Fruit fly (Drosophila melanogaster) whole organism, embryonic: ENCODE data around the gene CG31633.

Experiments
- ATbp ChIP-seq: fragments of 200-800 bp; sonication (Bioruptor generic); optimal IDR thresholded peaks from 2 replicates; lab custom pipeline; 2017; ENCODE audit warnings: missing biosample characterization, mild to moderate bottlenecking, missing genetic modification characterization, missing genetic modification reagents
- Blimp-1 ChIP-seq: fragments of 200-800 bp; sonication (Bioruptor generic); optimal IDR thresholded peaks from 3 replicates; lab custom pipeline; 2018; ENCODE audit warnings: missing biosample characterization, missing genetic modification characterization, mild to moderate bottlenecking, moderate library complexity, missing genetic modification reagents
- Bteb2 ChIP-seq: fragments of 200-800 bp; sonication (Bioruptor generic); optimal IDR thresholded peaks from 2 replicates; lab custom pipeline; 2016; ENCODE audit warnings: missing biosample characterization, missing genetic modification characterization
- CG10366 ChIP-seq: fragments of 200-800 bp; sonication (Bioruptor generic); IDR thresholded peaks from 2 replicates; pipeline ENCODE4 v1.3.6; 2022; ENCODE audit warnings: missing biosample characterization, missing genetic modification characterization
- CG11085 ChIP-seq: fragments of 200-800 bp; sonication (Bioruptor generic); IDR thresholded peaks from 2 replicates; pipeline ENCODE4 v1.3.6; 2022; ENCODE audit warnings: missing biosample characterization, missing genetic modification characterization
- CG13894 ChIP-seq: fragments of 200-800 bp; sonication (Bioruptor generic); optimal IDR thresholded peaks from 3 replicates; lab custom pipeline; 2018; ENCODE audit warnings: missing biosample characterization, mild to moderate bottlenecking, missing genetic modification characterization, moderate library complexity
- CG17328 ChIP-seq: fragments of 200-800 bp; sonication (Bioruptor generic); IDR thresholded peaks from 2 replicates; pipeline ENCODE4 v1.3.6; 2022; ENCODE audit warnings: missing biosample characterization, missing genetic modification characterization
- CG30020 ChIP-seq: fragments of 200-800 bp; optimal IDR thresholded peaks from 2 replicates; lab custom pipeline; 2019; ENCODE audit warnings: missing biosample characterization, mild to moderate bottlenecking, missing genetic modification characterization, moderate library complexity
- CG31388 ChIP-seq: fragments of 200-800 bp; sonication (Bioruptor generic); optimal IDR thresholded peaks from 2 replicates; lab custom pipeline; 2016; ENCODE audit warnings: missing biosample characterization, missing genetic modification characterization
- CG42726 ChIP-seq: fragments of 200-800 bp; sonication (Bioruptor generic); IDR thresholded peaks from 2 replicates; pipeline ENCODE4 v1.3.6; 2022; ENCODE audit warnings: missing biosample characterization, missing genetic modification characterization; ENCODE audit not compliant: partially characterized antibody
- CG4854 ChIP-seq: fragments of 200-800 bp; sonication (Bioruptor generic); optimal IDR thresholded peaks from 2 replicates; lab custom pipeline; 2016; ENCODE audit warnings: missing biosample characterization, missing genetic modification characterization, inconsistent platforms
- CG7372 ChIP-seq: fragments of 200-800 bp; sonication (Bioruptor generic); IDR thresholded peaks from 2 replicates; pipeline ENCODE4 v1.3.6; 2022; ENCODE audit warnings: missing biosample characterization, missing genetic modification characterization
- CG8388 ChIP-seq: fragments of 200-800 bp; sonication (Bioruptor generic); optimal IDR thresholded peaks from 2 replicates; lab custom pipeline; 2019; ENCODE audit warnings: missing biosample characterization, mild to moderate bottlenecking, missing genetic modification characterization, moderate library complexity
- CG8924 ChIP-seq: fragments of 200-800 bp; optimal IDR thresholded peaks from 3 replicates; lab custom pipeline; 2019; ENCODE audit warnings: missing biosample characterization, mild to moderate bottlenecking, missing genetic modification characterization, moderate library complexity
- CrebB ChIP-seq: fragments of 200-800 bp; sonication (Bioruptor generic); optimal IDR thresholded peaks from 3 replicates; lab custom pipeline; 2018; ENCODE audit warnings: missing biosample characterization, mild to moderate bottlenecking, missing genetic modification characterization
- Dip3 ChIP-seq: fragments of 200-800 bp; sonication (Bioruptor generic); optimal IDR thresholded peaks from 3 replicates; lab custom pipeline; 2016; ENCODE audit warnings: missing biosample characterization, missing genetic modification characterization
- E2f2 ChIP-seq: fragments of 200-800 bp; sonication (Bioruptor generic); IDR thresholded peaks from 2 replicates; pipeline ENCODE4 v1.3.6; 2022; ENCODE audit warnings: missing biosample characterization, missing genetic modification characterization
- Eip74EF ChIP-seq, 2 experiments: fragments of 200-800 bp in 1 of 2; fragments of >200 bp in 1 of 2; sonication (Bioruptor generic) in 1 of 2; optimal IDR thresholded peaks; 2 replicates each; lab custom pipeline; 2017 to 2019; ENCODE audit warnings: missing biosample characterization in 2 of 2, missing genetic modification characterization in 2 of 2, mild to moderate bottlenecking in 1 of 2, moderate library complexity in 1 of 2
- Ets97D ChIP-seq: fragments of 200-800 bp; sonication (Bioruptor generic); optimal IDR thresholded peaks from 3 replicates; lab custom pipeline; 2016; ENCODE audit warnings: missing biosample characterization, missing genetic modification characterization
- GATAe ChIP-seq: fragments of 200-800 bp; sonication (Bioruptor generic); conservative IDR thresholded peaks from 2 replicates; pipeline ENCODE4 v1.3.6; 2022; ENCODE audit warnings: missing biosample characterization, missing genetic modification characterization
- HmgZ ChIP-seq: fragments of 200-800 bp; sonication (Bioruptor generic); optimal IDR thresholded peaks from 2 replicates; lab custom pipeline; 2018; ENCODE audit warnings: missing biosample characterization, mild to moderate bottlenecking, missing genetic modification characterization
- Lim3 ChIP-seq: fragments of 200-800 bp; sonication (Bioruptor generic); IDR thresholded peaks from 2 replicates; pipeline ENCODE4 v1.3.6; 2022; ENCODE audit warnings: missing biosample characterization, missing genetic modification characterization
- MBD-R2 ChIP-seq: fragments of 200-800 bp; sonication (Bioruptor generic); IDR thresholded peaks from 2 replicates; pipeline ENCODE4 v1.3.6; 2022; ENCODE audit warnings: missing biosample characterization, missing genetic modification characterization
- MTF-1 ChIP-seq: fragments of 200-800 bp; sonication (Bioruptor generic); optimal IDR thresholded peaks from 2 replicates; lab custom pipeline; 2018; ENCODE audit warnings: missing biosample characterization, mild to moderate bottlenecking, missing genetic modification characterization, borderline replicate concordance
- Max ChIP-seq: fragments of 200-800 bp; sonication (Bioruptor generic); optimal IDR thresholded peaks from 2 replicates; lab custom pipeline; 2016; ENCODE audit warnings: missing biosample characterization, mild to moderate bottlenecking, missing genetic modification characterization
- NC2α ChIP-seq: fragments of 200-800 bp; sonication (Bioruptor generic); optimal IDR thresholded peaks from 2 replicates; lab custom pipeline; 2016; ENCODE audit warnings: missing biosample characterization, missing genetic modification characterization
- NFAT ChIP-seq: fragments of 200-800 bp; sonication (Bioruptor generic); IDR thresholded peaks from 2 replicates; pipeline ENCODE4 v1.3.6; 2022; ENCODE audit warnings: missing biosample characterization, missing genetic modification characterization
- NfI ChIP-seq: fragments of 200-800 bp; sonication (Bioruptor generic); optimal IDR thresholded peaks from 3 replicates; lab custom pipeline; 2018; ENCODE audit warnings: missing biosample characterization, mild to moderate bottlenecking, missing genetic modification characterization, moderate library complexity
- Pdp1 ChIP-seq, 2 experiments: fragments of 200-800 bp; sonication (Bioruptor generic); optimal IDR thresholded peaks; 3 replicates each; lab custom pipeline; 2016; ENCODE audit warnings: missing biosample characterization in 2 of 2, missing genetic modification characterization in 2 of 2, mild to moderate bottlenecking in 1 of 2, moderate library complexity in 1 of 2
- Vsx1 ChIP-seq: fragments of 200-800 bp; sonication (Bioruptor generic); optimal IDR thresholded peaks from 2 replicates; lab custom pipeline; 2017; ENCODE audit warnings: missing biosample characterization, mild to moderate bottlenecking, missing genetic modification characterization, missing genetic modification reagents
- ap ChIP-seq: fragments of 200-800 bp; sonication (Bioruptor generic); IDR thresholded peaks from 2 replicates; pipeline ENCODE4 v1.3.6; 2022; ENCODE audit warnings: missing biosample characterization, missing genetic modification characterization
- ci ChIP-seq: fragments of 200-800 bp; sonication (Bioruptor generic); IDR thresholded peaks from 3 replicates; pipeline ENCODE4 v1.3.6; 2022; ENCODE audit warnings: missing biosample characterization, missing genetic modification characterization
- disco-r ChIP-seq: fragments of 200-800 bp; sonication (Bioruptor generic); optimal IDR thresholded peaks from 2 replicates; lab custom pipeline; 2016; ENCODE audit warnings: missing biosample characterization, missing genetic modification characterization
- dpn ChIP-seq, 2 experiments: fragments of 200-800 bp; sonication (Bioruptor generic); optimal IDR thresholded peaks; 3 replicates each; lab custom pipeline; 2016; ENCODE audit warnings: missing biosample characterization in 2 of 2, missing genetic modification characterization in 2 of 2
- gce ChIP-seq: fragments of 200-800 bp; sonication (Bioruptor generic); IDR thresholded peaks from 3 replicates; pipeline ENCODE4 v1.3.6; 2022; ENCODE audit warnings: missing biosample characterization, missing genetic modification characterization
- gro ChIP-seq: fragments of 200-800 bp; sonication (Bioruptor generic); optimal IDR thresholded peaks from 2 replicates; lab custom pipeline; 2016; ENCODE audit warnings: missing biosample characterization, missing genetic modification characterization
- jigr1 ChIP-seq: fragments of 200-800 bp; sonication (Bioruptor generic); IDR thresholded peaks from 3 replicates; pipeline ENCODE4 v1.3.6; 2022; ENCODE audit warnings: missing biosample characterization, missing genetic modification characterization
- kay ChIP-seq: fragments of 200-800 bp; sonication (Bioruptor generic); optimal IDR thresholded peaks from 2 replicates; lab custom pipeline; 2016; ENCODE audit warnings: missing biosample characterization, missing genetic modification characterization
- kni ChIP-seq: fragments of 200-800 bp; sonication (Bioruptor generic); optimal IDR thresholded peaks from 3 replicates; lab custom pipeline; 2017; ENCODE audit warnings: mild to moderate bottlenecking, missing biosample characterization, missing genetic modification reagents, missing genetic modification characterization
- phol ChIP-seq: fragments of 200-800 bp; sonication (Bioruptor generic); optimal IDR thresholded peaks from 3 replicates; lab custom pipeline; 2018; ENCODE audit warnings: missing biosample characterization, mild to moderate bottlenecking, missing genetic modification characterization, moderate library complexity
- sim ChIP-seq: fragments of 200-800 bp; sonication (Bioruptor generic); IDR thresholded peaks from 2 replicates; pipeline ENCODE4 v1.3.6; 2022; ENCODE audit warnings: missing biosample characterization, missing genetic modification characterization
- sima ChIP-seq: fragments of 200-800 bp; sonication (Bioruptor generic); optimal IDR thresholded peaks from 2 replicates; lab custom pipeline; 2016; ENCODE audit warnings: missing biosample characterization, missing genetic modification characterization
- slou ChIP-seq: fragments of 200-800 bp; sonication (Bioruptor generic); optimal IDR thresholded peaks from 3 replicates; lab custom pipeline; 2016; ENCODE audit warnings: missing biosample characterization, missing genetic modification characterization
- stc ChIP-seq: fragments of 200-800 bp; sonication (Bioruptor generic); IDR thresholded peaks from 2 replicates; pipeline ENCODE4 v1.3.6; 2022; ENCODE audit warnings: missing biosample characterization, missing genetic modification characterization
- sug ChIP-seq: fragments of 200-800 bp; optimal IDR thresholded peaks from 2 replicates; lab custom pipeline; 2019; ENCODE audit warnings: missing biosample characterization, mild to moderate bottlenecking, missing genetic modification characterization, moderate library complexity
- tup ChIP-seq: fragments of 200-800 bp; sonication (Bioruptor generic); optimal IDR thresholded peaks from 2 replicates; lab custom pipeline; 2016; ENCODE audit warnings: missing biosample characterization, mild to moderate bottlenecking, missing genetic modification characterization, moderate library complexity
- twi ChIP-seq: fragments of 200-800 bp; optimal IDR thresholded peaks from 2 replicates; lab custom pipeline; 2019; ENCODE audit warnings: missing biosample characterization, mild to moderate bottlenecking, missing genetic modification characterization, moderate library complexity
- usp ChIP-seq: fragments of >200 bp; optimal IDR thresholded peaks from 2 replicates; lab custom pipeline; 2017; ENCODE audit warnings: missing biosample characterization, missing genetic modification characterization

Gene CG31633

DNA sequence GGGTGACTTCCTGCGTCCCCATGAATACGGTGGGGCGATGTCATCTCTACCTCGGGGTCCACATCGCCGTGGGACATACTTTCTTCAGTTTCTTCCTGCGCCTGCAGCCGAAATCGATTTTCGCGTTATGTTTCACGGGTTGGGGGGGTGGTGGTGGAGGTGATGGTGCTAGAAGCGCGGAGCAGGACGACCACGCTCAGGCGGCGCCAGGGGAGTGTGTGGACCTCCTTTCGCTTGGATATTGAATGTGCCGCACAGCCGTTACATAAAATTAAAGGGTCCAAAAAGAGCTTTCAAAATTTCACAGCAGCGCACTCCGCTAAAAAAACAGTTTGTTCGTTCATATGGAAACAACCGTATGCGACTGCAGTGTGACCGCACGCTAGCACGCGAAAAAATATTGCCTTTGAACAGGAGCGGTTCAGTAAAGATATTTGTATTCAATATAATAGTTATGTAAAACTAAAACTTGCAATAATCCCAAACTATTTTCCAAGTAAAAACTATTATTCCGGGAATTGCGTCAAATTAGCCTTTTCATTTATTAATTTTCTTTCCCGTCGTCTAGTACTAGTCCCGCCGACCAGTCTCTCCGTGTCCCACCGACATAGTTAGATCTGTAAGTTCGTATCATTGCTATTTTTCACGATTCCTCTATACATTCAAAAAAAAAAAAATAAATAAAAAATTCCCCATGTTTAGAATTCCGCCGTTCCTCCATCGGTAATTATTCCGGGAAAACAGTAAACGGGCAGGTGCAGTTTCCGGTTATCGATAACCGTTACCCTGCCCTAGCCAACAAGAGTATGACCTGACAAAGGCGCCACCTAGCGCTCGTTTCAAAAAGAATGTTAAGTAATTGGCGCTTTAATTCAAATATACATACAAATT is 28.1 kb upstream of the CG31633 start, which contains the start of gene Nhe3 (continued):
- TF ChIP-seq dpn (GFP tag; optimal IDR thresholded peaks at IDR 0.05; lab: Kevin White, UChicago) (peak; percentile 75 to 85), Pdp1 (GFP tag; optimal IDR thresholded peaks at IDR 0.05; lab: Kevin White, UChicago) (peak; percentile 85 to 96), HmgZ (peak; percentile 62), sima (GFP tag; lab: Kevin White, UChicago) (no peak), ap (GFP tag; lab: Robert Waterston, UW) (peak; percentile 70), Bteb2 (GFP tag; lab: Kevin White, UChicago) (peak; percentile 81), disco-r (GFP tag; lab: Kevin White, UChicago) (peak; percentile 63), jigr1 (GFP tag; lab: Robert Waterston, UW) (peak; percentile 37; the same call in 1 of the 3 replicates), MBD-R2 (GFP tag; lab: Robert Waterston, UW) (peak; percentile 77), CG30020 (peak; percentile 74), usp (GFP tag; lab: Kevin White, UChicago) (no peak), CG11085 (GFP tag; lab: Robert Waterston, UW) (peak; percentile 71), NC2α (peak; percentile 58), Eip74EF (GFP tag; optimal IDR thresholded peaks at IDR 0.05; lab: Kevin White, UChicago) (peak in 1 of 2 experiments; percentile 49), CG4854 (GFP tag; lab: Kevin White, UChicago) (peak; percentile 62), ATbp (GFP tag; lab: Kevin White, UChicago) (peak; percentile 74), CG31388 (GFP tag; lab: Kevin White, UChicago) (peak; percentile 62), sug (tag; lab: Kevin White, UChicago) (peak; percentile 78), CG8388 (GFP tag; lab: Kevin White, UChicago) (peak; percentile 71), CrebB (peak; percentile 65), Blimp-1 (GFP tag; lab: Kevin White, UChicago) (peak; percentile 71), NFAT (GFP tag; lab: Robert Waterston, UW) (peak; percentile 84), CG42726 (GFP tag; lab: Robert Waterston, UW) (no peak), gce (GFP tag; lab: Robert Waterston, UW) (peak; percentile 71; the same call in 1 of the 3 replicates), Dip3 (GFP tag; lab: Kevin White, UChicago) (peak; percentile 88), CG10366 (GFP tag; lab: Robert Waterston, UW) (peak; percentile 80), GATAe (GFP tag; lab: Robert Waterston, UW) (no peak), CG17328 (GFP tag; lab: Robert Waterston, UW) (peak; percentile 86), Ets97D (GFP tag; lab: Kevin White, UChicago) (peak; percentile 78), CG13894 (no peak), Lim3 (GFP tag; lab: Robert Waterston, UW) (no peak), CG8924 (tag; lab: Kevin White, UChicago) (peak; percentile 77), gro (GFP tag; lab: Kevin White, UChicago) (peak; percentile 41), CG7372 (GFP tag; lab: Robert Waterston, UW) (peak; percentile 74), phol (tag; lab: Kevin White, UChicago) (peak; percentile 81), twi (peak; percentile 56), ci (GFP tag; lab: Robert Waterston, UW) (peak; percentile 83), sim (GFP tag; lab: Robert Waterston, UW) (0 out of 2 replicates have a peak, but pooled peaks have one; percentile 32), NfI (peak; percentile 75), Vsx1 (GFP tag; lab: Kevin White, UChicago) (no peak), E2f2 (GFP tag; lab: Robert Waterston, UW) (peak; percentile 98), stc (peak; percentile 74), slou (GFP tag; lab: Kevin White, UChicago) (peak; percentile 49), MTF-1 (GFP tag; lab: Kevin White, UChicago) (peak; percentile 14), kay (GFP tag; lab: Kevin White, UChicago) (peak; percentile 74), kni (GFP tag; lab: Kevin White, UChicago) (no peak), tup (GFP tag; lab: Kevin White, UChicago) (peak; percentile 74), Max (GFP tag; lab: Kevin White, UChicago) (peak; percentile 86)
